Worm (Caenorhabditis elegans) whole organism, L2 larva: ENCODE measurements around the gene ugt-39.

Experiments used
- C34F6.9 ChIP-seq: fragments of 150-350 bp; optimal IDR thresholded peaks from 2 replicates; lab custom pipeline; 2014; ENCODE audit warnings: missing biosample characterization, missing genetic modification characterization
- F13H6.1 ChIP-seq: sonication (generic microtip); optimal IDR thresholded peaks from 2 replicates; lab custom pipeline; 2016; ENCODE audit warnings: missing genetic modification characterization, missing compliant biosample characterization
- R02D3.7 ChIP-seq: fragments of 150-350 bp; optimal IDR thresholded peaks from 2 replicates; lab custom pipeline; 2014; ENCODE audit warnings: missing biosample characterization, missing genetic modification characterization
- Y55F3AM.14 ChIP-seq: fragments of 200-800 bp; sonication (Bioruptor generic); optimal IDR thresholded peaks from 2 replicates; lab custom pipeline; 2018; ENCODE audit warnings: mild to moderate bottlenecking, missing genetic modification characterization, missing compliant biosample characterization
- ZK546.5 ChIP-seq: sonication (generic microtip); optimal IDR thresholded peaks from 2 replicates; lab custom pipeline; 2017; ENCODE audit warnings: missing biosample characterization, missing genetic modification characterization
- aly-2 ChIP-seq: fragments of 150-350 bp; optimal IDR thresholded peaks from 2 replicates; lab custom pipeline; 2014; ENCODE audit warnings: missing biosample characterization, missing genetic modification characterization
- ama-1 ChIP-seq: fragments of 150-350 bp; optimal IDR thresholded peaks from 2 replicates; lab custom pipeline; 2018; ENCODE audit warnings: inconsistent platforms
- blmp-1 ChIP-seq: sonication (generic microtip); optimal IDR thresholded peaks from 2 replicates; lab custom pipeline; 2017; ENCODE audit warnings: missing genetic modification characterization, mild to moderate bottlenecking, missing compliant biosample characterization, antibody characterized with exemption, moderate library complexity; ENCODE audit not compliant: insufficient read depth
- ceh-82 ChIP-seq: fragments of 150-350 bp; optimal IDR thresholded peaks from 2 replicates; lab custom pipeline; 2014; ENCODE audit warnings: missing biosample characterization, missing genetic modification characterization
- crh-2 ChIP-seq: sonication (generic microtip); optimal IDR thresholded peaks from 2 replicates; lab custom pipeline; 2017; ENCODE audit warnings: missing biosample characterization, missing genetic modification characterization
- dmd-4 ChIP-seq: sonication (generic microtip); optimal IDR thresholded peaks from 2 replicates; lab custom pipeline; 2017; ENCODE audit warnings: missing biosample characterization, missing genetic modification characterization
- elt-1 ChIP-seq: fragments of 150-350 bp; optimal IDR thresholded peaks from 2 replicates; lab custom pipeline; 2014; ENCODE audit warnings: missing biosample characterization, missing genetic modification characterization
- elt-3 ChIP-seq: sonication (generic microtip); optimal IDR thresholded peaks from 2 replicates; lab custom pipeline; 2017; ENCODE audit warnings: missing biosample characterization, missing genetic modification characterization
- fos-1 ChIP-seq: fragments of 150-350 bp; optimal IDR thresholded peaks from 2 replicates; lab custom pipeline; 2014; ENCODE audit warnings: missing biosample characterization, missing genetic modification characterization
- gmeb-1 ChIP-seq: fragments of 150-350 bp; optimal IDR thresholded peaks from 2 replicates; lab custom pipeline; 2014; ENCODE audit warnings: missing biosample characterization, missing genetic modification characterization
- lin-13 ChIP-seq: fragments of 150-350 bp; optimal IDR thresholded peaks from 2 replicates; lab custom pipeline; 2014; ENCODE audit warnings: missing biosample characterization, missing genetic modification reagents, missing genetic modification characterization
- lin-39 ChIP-seq: fragments of 150-350 bp; optimal IDR thresholded peaks from 2 replicates; lab custom pipeline; 2014; ENCODE audit warnings: missing biosample characterization, missing genetic modification reagents, missing genetic modification characterization
- mab-5 ChIP-seq: fragments of 150-350 bp; optimal IDR thresholded peaks from 2 replicates; lab custom pipeline; 2014; ENCODE audit warnings: missing biosample characterization, missing genetic modification characterization
- mbf-1 ChIP-seq: sonication (generic microtip); optimal IDR thresholded peaks from 2 replicates; lab custom pipeline; 2017; ENCODE audit warnings: missing biosample characterization, missing genetic modification characterization
- mdl-1 ChIP-seq, 2 experiments: fragments of 150-350 bp in 1 of 2; sonication (generic microtip) in 1 of 2; optimal IDR thresholded peaks; 2 replicates each; lab custom pipeline; 2017; ENCODE audit warnings: missing biosample characterization in 2 of 2, missing genetic modification characterization in 2 of 2
- nhr-10 ChIP-seq: sonication (generic microtip); optimal IDR thresholded peaks from 2 replicates; lab custom pipeline; 2017; ENCODE audit warnings: missing biosample characterization, missing genetic modification characterization
- nhr-11 ChIP-seq: fragments of 150-350 bp; optimal IDR thresholded peaks from 2 replicates; lab custom pipeline; 2014; ENCODE audit warnings: missing biosample characterization, missing genetic modification characterization
- nhr-129 ChIP-seq: fragments of 150-350 bp; optimal IDR thresholded peaks from 2 replicates; lab custom pipeline; 2014; ENCODE audit warnings: missing biosample characterization, missing genetic modification characterization
- nhr-21 ChIP-seq: fragments of 150-350 bp; optimal IDR thresholded peaks from 2 replicates; lab custom pipeline; 2014; ENCODE audit warnings: missing biosample characterization, missing genetic modification characterization
- nhr-237 ChIP-seq: fragments of 150-350 bp; optimal IDR thresholded peaks from 2 replicates; lab custom pipeline; 2014; ENCODE audit warnings: missing biosample characterization, missing genetic modification characterization
- nhr-25 ChIP-seq: fragments of 150-350 bp; sonication (generic microtip); optimal IDR thresholded peaks from 3 replicates; lab custom pipeline; 2014; ENCODE audit warnings: missing biosample characterization, missing genetic modification characterization
- nhr-6 ChIP-seq: fragments of 150-350 bp; optimal IDR thresholded peaks from 2 replicates; lab custom pipeline; 2014; ENCODE audit warnings: missing biosample characterization, missing genetic modification characterization
- peb-1 ChIP-seq: fragments of 150-350 bp; optimal IDR thresholded peaks from 2 replicates; lab custom pipeline; 2014; ENCODE audit warnings: missing biosample characterization, missing genetic modification characterization
- skn-1 ChIP-seq: sonication (generic microtip); optimal IDR thresholded peaks from 2 replicates; lab custom pipeline; 2017; ENCODE audit warnings: missing biosample characterization, missing genetic modification characterization
- sma-3 ChIP-seq: sonication (generic microtip); optimal IDR thresholded peaks from 2 replicates; lab custom pipeline; 2016; ENCODE audit warnings: missing genetic modification reagents, missing genetic modification characterization, missing compliant biosample characterization
- sma-9 ChIP-seq, 2 experiments: fragments of 150-350 bp in 1 of 2; sonication (generic microtip) in 1 of 2; optimal IDR thresholded peaks; 2 replicates each; lab custom pipeline; 2014 to 2016; ENCODE audit warnings: missing genetic modification characterization in 2 of 2, mild to moderate bottlenecking in 1 of 2, missing biosample characterization in 1 of 2, missing compliant biosample characterization in 1 of 2, missing genetic modification reagents in 1 of 2, moderate library complexity in 1 of 2
- snpc-4 ChIP-seq: fragments of 150-350 bp; optimal IDR thresholded peaks from 2 replicates; lab custom pipeline; 2014; ENCODE audit warnings: missing biosample characterization, missing genetic modification characterization
- unc-39 ChIP-seq: fragments of 150-350 bp; optimal IDR thresholded peaks from 2 replicates; lab custom pipeline; 2014; ENCODE audit warnings: missing biosample characterization, missing genetic modification characterization
- unc-62 ChIP-seq: fragments of 150-350 bp; optimal IDR thresholded peaks from 2 replicates; lab custom pipeline; 2014; ENCODE audit warnings: missing biosample characterization, missing genetic modification reagents, missing genetic modification characterization
- zag-1 ChIP-seq: fragments of 150-350 bp; optimal IDR thresholded peaks from 2 replicates; lab custom pipeline; 2014; ENCODE audit warnings: missing biosample characterization, missing genetic modification characterization
- ztf-11 ChIP-seq: sonication (generic microtip); optimal IDR thresholded peaks from 2 replicates; lab custom pipeline; 2017; ENCODE audit warnings: missing biosample characterization, missing genetic modification characterization
- ztf-4 ChIP-seq: fragments of 150-350 bp; optimal IDR thresholded peaks from 2 replicates; lab custom pipeline; 2014; ENCODE audit warnings: missing biosample characterization, missing genetic modification characterization

Gene ugt-39

ce11 chrV:7147370-7147769 lies 9.6 kb upstream of the ugt-39 start, which contains the start of gene ugt-38:
Gene ugt-38 (minus strand): TSS chrV:7147470.
- TF ChIP-seq ZK546.5 (tag; lab: Kevin White, UChicago) = no peak

ce11 chrV:7150570-7150969 lies 6.4 kb upstream of the ugt-39 start, which contains the start of gene F10D2.8:
Gene F10D2.8 (minus strand): TSS chrV:7150714.
- no peak for TF ChIP-seq peb-1 (tag; lab: Kevin White, UChicago)
- TF ChIP-seq gmeb-1 (tag; lab: Kevin White, UChicago) = peak; percentile 6
- peak; percentile 77 for TF ChIP-seq fos-1 (tag; lab: Kevin White, UChicago)

- TF ChIP-seq sma-9 (GFP tag; optimal IDR thresholded peaks at IDR 0.05; lab: Kevin White, UChicago) (no peak), sma-9 (tag; optimal IDR thresholded peaks at IDR 0.05; lab: Kevin White, UChicago) (no peak), nhr-6 (tag; lab: Kevin White, UChicago) (no peak), lin-13 (GFP tag; lab: Kevin White, UChicago) (no peak), mab-5 (tag; lab: Kevin White, UChicago) (no peak), nhr-10 (tag; lab: Kevin White, UChicago) (no peak)
- TF ChIP-seq, all 48 proteins: peak for 0
These were observed 3.9 kb upstream of the ugt-39 start, which contains the start of gene fat-7 for ce11 chrV:7153046-7153445. Gene fat-7 (minus strand): TSS chrV:7153146.

ce11 chrV:7156079-7156478 lies 863 bp upstream of the ugt-39 start, which contains the start of gene F10D2.10:
Gene F10D2.10 (minus strand): TSS chrV:7156179.
- TF ChIP-seq skn-1 (tag; lab: Kevin White, UChicago) (no peak), aly-2 (tag; lab: Kevin White, UChicago) (no peak), snpc-4 (tag; lab: Kevin White, UChicago) (no peak), ama-1 (lab: Kevin White, UChicago) (no peak), nhr-21 (tag; lab: Kevin White, UChicago) (no peak), C34F6.9 (tag; lab: Kevin White, UChicago) (no peak), mab-5 (tag; lab: Kevin White, UChicago) (no peak)

- no peak for TF ChIP-seq Y55F3AM.14 (GFP tag; lab: Kevin White, UChicago)
- no peak for TF ChIP-seq F13H6.1 (tag; lab: Kevin White, UChicago)
- no peak for TF ChIP-seq ztf-4
- TF ChIP-seq ceh-82 (tag; lab: Kevin White, UChicago) = no peak
- no peak for TF ChIP-seq nhr-129
- no peak for TF ChIP-seq elt-3 (tag; lab: Kevin White, UChicago)
- no peak for TF ChIP-seq nhr-10 (tag; lab: Kevin White, UChicago)
- no peak for TF ChIP-seq aly-2 (tag; lab: Kevin White, UChicago)
- no peak for TF ChIP-seq mdl-1 (tag; optimal IDR thresholded peaks at IDR 0.05; lab: Kevin White, UChicago)
- TF ChIP-seq unc-62 (GFP tag; lab: Kevin White, UChicago) = no peak
- TF ChIP-seq nhr-6 (tag; lab: Kevin White, UChicago) = no peak
- no peak for TF ChIP-seq unc-39 (tag; lab: Kevin White, UChicago)
- TF ChIP-seq crh-2 = no peak
- no peak for TF ChIP-seq peb-1 (tag; lab: Kevin White, UChicago)
These were observed 2.4 kb downstream of the ugt-39 start, which contains the start of gene str-204 for ce11 chrV:7159391-7159790. Gene str-204 (plus strand): TSS chrV:7159691.

ce11 chrV:7163477-7164114 lies 6.7 kb downstream of the ugt-39 start, which contains the start of gene ugt-41:
Gene ugt-41 (minus strand): TSS chrV:7163595.
- no peak for TF ChIP-seq fos-1 (tag; lab: Kevin White, UChicago)
- TF ChIP-seq sma-3 (GFP tag; lab: Kevin White, UChicago) = peak; percentile 3
- no peak for TF ChIP-seq nhr-237 (tag; lab: Kevin White, UChicago)
- TF ChIP-seq sma-9 (GFP tag; optimal IDR thresholded peaks at IDR 0.05; lab: Kevin White, UChicago) = peak; percentile 34
- no peak for TF ChIP-seq sma-9 (tag; optimal IDR thresholded peaks at IDR 0.05; lab: Kevin White, UChicago)
- TF ChIP-seq, all 48 proteins: peak for 2

ce11 chrV:7164210-7164609 lies 7.3 kb downstream of the ugt-39 start, which contains the start of gene srh-83:
Gene srh-83 (plus strand): TSS chrV:7164510.
- no peak for TF ChIP-seq nhr-237 (tag; lab: Kevin White, UChicago)
- no peak for TF ChIP-seq blmp-1 (tag; lab: Kevin White, UChicago)
- no peak for TF ChIP-seq lin-13 (GFP tag; lab: Kevin White, UChicago)
- no peak for TF ChIP-seq nhr-129
- TF ChIP-seq sma-9 (GFP tag; optimal IDR thresholded peaks at IDR 0.05; lab: Kevin White, UChicago) = no peak
- no peak for TF ChIP-seq sma-9 (tag; optimal IDR thresholded peaks at IDR 0.05; lab: Kevin White, UChicago)
- no peak for TF ChIP-seq ztf-4
- no peak for TF ChIP-seq ZK546.5 (tag; lab: Kevin White, UChicago)
- no peak for TF ChIP-seq nhr-25 (tag; lab: Kevin White, UChicago)
- no peak for TF ChIP-seq dmd-4 (tag; lab: Kevin White, UChicago)
- no peak for TF ChIP-seq ztf-11 (tag; lab: Kevin White, UChicago)
- TF ChIP-seq snpc-4 (tag; lab: Kevin White, UChicago) = no peak
- TF ChIP-seq nhr-11 (tag; lab: Kevin White, UChicago) = no peak
- no peak for TF ChIP-seq ama-1 (lab: Kevin White, UChicago)
- no peak for TF ChIP-seq zag-1 (tag; lab: Kevin White, UChicago)
- no peak for TF ChIP-seq elt-1 (tag; lab: Kevin White, UChicago)
- TF ChIP-seq elt-3 (tag; lab: Kevin White, UChicago) = no peak
- no peak for TF ChIP-seq crh-2
- no peak for TF ChIP-seq mbf-1
- no peak for TF ChIP-seq R02D3.7 (tag; lab: Kevin White, UChicago)
- TF ChIP-seq lin-39 (tag; lab: Kevin White, UChicago) = no peak
